Fruit fly (Drosophila melanogaster) whole organism, embryonic: ENCODE measurements around the gene CG43095.
A peak's percentile ranks its signal among the peaks of the same experiment; 100 is the strongest.

Source experiments
- ATbp ChIP-seq: fragments of 200-800 bp; sonication (Bioruptor generic); optimal IDR thresholded peaks from 2 replicates; lab custom pipeline; 2017; ENCODE audit warnings: missing biosample characterization, mild to moderate bottlenecking, missing genetic modification characterization, missing genetic modification reagents
- Antp ChIP-seq: fragments of 200-800 bp; sonication (Bioruptor generic); optimal IDR thresholded peaks from 3 replicates; lab custom pipeline; 2016; ENCODE audit warnings: missing biosample characterization, missing genetic modification characterization
- Awh ChIP-seq: fragments of 200-800 bp; sonication (Bioruptor generic); IDR thresholded peaks from 2 replicates; pipeline ENCODE4, ENCODE4 v1.3.6; 2022; ENCODE audit warnings: missing biosample characterization, missing genetic modification characterization
- CG10209 ChIP-seq: fragments of 200-800 bp; sonication (Bioruptor generic); optimal IDR thresholded peaks from 3 replicates; lab custom pipeline; 2017; ENCODE audit warnings: missing biosample characterization, mild to moderate bottlenecking, missing genetic modification characterization, missing genetic modification reagents
- CG12155 ChIP-seq: fragments of 200-800 bp; sonication (Bioruptor generic); optimal IDR thresholded peaks from 3 replicates; lab custom pipeline; 2016; ENCODE audit warnings: missing biosample characterization, missing genetic modification characterization
- CG14050 ChIP-seq: fragments of 200-800 bp; sonication (Bioruptor generic); IDR thresholded peaks from 3 replicates; pipeline ENCODE4 v1.3.6; 2022; ENCODE audit warnings: missing biosample characterization, missing genetic modification characterization
- CG14667 ChIP-seq: fragments of 200-800 bp; sonication (Bioruptor generic); IDR thresholded peaks from 2 replicates; pipeline ENCODE4 v1.3.6; 2022; ENCODE audit warnings: missing biosample characterization, missing genetic modification characterization
- CG14710 ChIP-seq: fragments of 200-800 bp; sonication (Bioruptor generic); optimal IDR thresholded peaks from 3 replicates; lab custom pipeline; 2019; ENCODE audit warnings: missing biosample characterization, mild to moderate bottlenecking, missing genetic modification characterization, moderate library complexity
- CG15011 ChIP-seq: fragments of 200-800 bp; sonication (Bioruptor generic); optimal IDR thresholded peaks from 3 replicates; lab custom pipeline; 2018; ENCODE audit warnings: missing biosample characterization, mild to moderate bottlenecking, missing genetic modification characterization
- CG15514 ChIP-seq: fragments of 200-800 bp; sonication (Bioruptor generic); optimal IDR thresholded peaks from 3 replicates; lab custom pipeline; 2017; ENCODE audit warnings: missing biosample characterization, missing genetic modification characterization, mild to moderate bottlenecking, moderate library complexity, missing genetic modification reagents
- CG17802 ChIP-seq: fragments of 200-800 bp; sonication (Bioruptor generic); optimal IDR thresholded peaks from 2 replicates; lab custom pipeline; 2018; ENCODE audit warnings: missing biosample characterization, mild to moderate bottlenecking, missing genetic modification characterization, moderate library complexity
- CG18764 ChIP-seq: fragments of 200-800 bp; sonication (Bioruptor generic); optimal IDR thresholded peaks from 3 replicates; lab custom pipeline; 2016; ENCODE audit warnings: missing biosample characterization, missing genetic modification characterization
- CG2202 ChIP-seq: fragments of 200-800 bp; sonication (Bioruptor generic); optimal IDR thresholded peaks from 2 replicates; lab custom pipeline; 2018; ENCODE audit warnings: missing biosample characterization, mild to moderate bottlenecking, missing genetic modification characterization
- CG32772 ChIP-seq: fragments of 200-800 bp; sonication (Bioruptor generic); IDR thresholded peaks from 2 replicates; pipeline ENCODE4 v1.3.6; 2022; ENCODE audit warnings: missing biosample characterization, missing genetic modification characterization
- CG3281 ChIP-seq: fragments of 200-800 bp; sonication (Bioruptor generic); optimal IDR thresholded peaks from 3 replicates; lab custom pipeline; 2017; ENCODE audit warnings: missing biosample characterization, mild to moderate bottlenecking, missing genetic modification characterization
- CG34376 ChIP-seq: fragments of 200-800 bp; sonication (Bioruptor generic); optimal IDR thresholded peaks from 2 replicates; lab custom pipeline; 2018; ENCODE audit warnings: missing biosample characterization, mild to moderate bottlenecking, missing genetic modification characterization
- CG3995 ChIP-seq: fragments of 200-800 bp; sonication (Bioruptor generic); optimal IDR thresholded peaks from 3 replicates; lab custom pipeline; 2016; ENCODE audit warnings: missing biosample characterization, missing genetic modification characterization
- CG4360 ChIP-seq: fragments of 200-800 bp; sonication (Bioruptor generic); IDR thresholded peaks from 2 replicates; pipeline ENCODE4 v1.3.6; 2022; ENCODE audit warnings: missing biosample characterization, missing genetic modification characterization
- CG4730 ChIP-seq: fragments of 200-800 bp; sonication (Bioruptor generic); IDR thresholded peaks from 2 replicates; pipeline ENCODE4 v1.3.6; 2022; ENCODE audit warnings: missing biosample characterization, missing genetic modification characterization
- CG6813 ChIP-seq: fragments of 200-800 bp; sonication (Bioruptor generic); optimal IDR thresholded peaks from 2 replicates; lab custom pipeline; 2017; ENCODE audit warnings: missing biosample characterization, missing genetic modification characterization, mild to moderate bottlenecking, moderate library complexity, missing genetic modification reagents
- CG6854 ChIP-seq: fragments of 200-800 bp; sonication (Bioruptor generic); optimal IDR thresholded peaks from 3 replicates; lab custom pipeline; 2017; ENCODE audit warnings: missing biosample characterization, mild to moderate bottlenecking, missing genetic modification characterization
- CG7372 ChIP-seq: fragments of 200-800 bp; sonication (Bioruptor generic); IDR thresholded peaks from 2 replicates; pipeline ENCODE4 v1.3.6; 2022; ENCODE audit warnings: missing biosample characterization, missing genetic modification characterization
- CG9727 ChIP-seq: fragments of 200-800 bp; sonication (Bioruptor generic); optimal IDR thresholded peaks from 3 replicates; lab custom pipeline; 2017; ENCODE audit warnings: missing biosample characterization, mild to moderate bottlenecking, missing genetic modification characterization
- CG9932 ChIP-seq: fragments of 200-800 bp; sonication (Bioruptor generic); IDR thresholded peaks from 2 replicates; pipeline ENCODE4 v1.3.6; 2022; ENCODE audit warnings: missing biosample characterization, missing genetic modification characterization
- Chrac-16 ChIP-seq: fragments of 200-800 bp; sonication (Bioruptor generic); optimal IDR thresholded peaks from 3 replicates; lab custom pipeline; 2016; ENCODE audit warnings: missing biosample characterization, missing genetic modification characterization
- Dad ChIP-seq: fragments of 200-800 bp; sonication (Bioruptor generic); optimal IDR thresholded peaks from 3 replicates; lab custom pipeline; 2016; ENCODE audit warnings: missing biosample characterization, missing genetic modification characterization
- Deaf1 ChIP-seq: fragments of 200-800 bp; optimal IDR thresholded peaks from 3 replicates; lab custom pipeline; 2019; ENCODE audit warnings: missing biosample characterization, mild to moderate bottlenecking, missing genetic modification characterization, moderate library complexity
- Dek ChIP-seq: fragments of 200-800 bp; sonication (Bioruptor generic); optimal IDR thresholded peaks from 3 replicates; lab custom pipeline; 2019; ENCODE audit warnings: missing biosample characterization, mild to moderate bottlenecking, missing genetic modification characterization, moderate library complexity
- Dref ChIP-seq: fragments of 200-800 bp; sonication (Bioruptor generic); IDR thresholded peaks from 2 replicates; pipeline ENCODE4 v1.3.6; 2022; ENCODE audit warnings: missing biosample characterization, missing genetic modification characterization
- E2f1 ChIP-seq: fragments of 200-800 bp; sonication (Bioruptor generic); IDR thresholded peaks from 2 replicates; pipeline ENCODE4 v1.3.6; 2022; ENCODE audit warnings: missing biosample characterization, missing genetic modification characterization
- Fer3 ChIP-seq: fragments of 200-800 bp; sonication (Bioruptor generic); optimal IDR thresholded peaks from 2 replicates; lab custom pipeline; 2018; ENCODE audit warnings: missing biosample characterization, mild to moderate bottlenecking, missing genetic modification characterization, moderate library complexity
- HLH3B ChIP-seq: fragments of 200-800 bp; sonication (Bioruptor generic); IDR thresholded peaks from 2 replicates; pipeline ENCODE4 v1.3.6; 2022; ENCODE audit warnings: missing biosample characterization, missing genetic modification characterization
- HmgD ChIP-seq: fragments of 200-800 bp; sonication (Bioruptor generic); optimal IDR thresholded peaks from 3 replicates; lab custom pipeline; 2016; ENCODE audit warnings: missing biosample characterization, missing genetic modification characterization
- HmgZ ChIP-seq: fragments of 200-800 bp; sonication (Bioruptor generic); optimal IDR thresholded peaks from 2 replicates; lab custom pipeline; 2018; ENCODE audit warnings: missing biosample characterization, mild to moderate bottlenecking, missing genetic modification characterization
- Jarid2 ChIP-seq: fragments of 200-800 bp; sonication (Bioruptor generic); optimal IDR thresholded peaks from 3 replicates; lab custom pipeline; 2017; ENCODE audit warnings: mild to moderate bottlenecking, missing biosample characterization, missing genetic modification reagents, missing genetic modification characterization
- NC2β ChIP-seq: fragments of 200-800 bp; sonication (Bioruptor generic); optimal IDR thresholded peaks from 2 replicates; lab custom pipeline; 2016; ENCODE audit warnings: missing biosample characterization, missing genetic modification characterization
- Poxn ChIP-seq: fragments of 200-800 bp; sonication (Bioruptor generic); IDR thresholded peaks from 2 replicates; pipeline ENCODE4 v1.3.6; 2022; ENCODE audit warnings: missing biosample characterization, missing genetic modification characterization
- TFAM ChIP-seq: fragments of 200-800 bp; sonication (Bioruptor generic); optimal IDR thresholded peaks from 2 replicates; lab custom pipeline; 2017; ENCODE audit warnings: missing biosample characterization, missing genetic modification characterization, inconsistent platforms
- ab ChIP-seq: fragments of 200-800 bp; sonication (Bioruptor generic); optimal IDR thresholded peaks from 2 replicates; lab custom pipeline; 2016; ENCODE audit warnings: missing biosample characterization, missing genetic modification characterization
- exex ChIP-seq: fragments of 200-800 bp; sonication (Bioruptor generic); optimal IDR thresholded peaks from 4 replicates; lab custom pipeline; 2018; ENCODE audit warnings: missing biosample characterization, mild to moderate bottlenecking, missing genetic modification characterization, moderate library complexity
- grau ChIP-seq: fragments of 200-800 bp; optimal IDR thresholded peaks from 3 replicates; lab custom pipeline; 2019; ENCODE audit warnings: missing biosample characterization, mild to moderate bottlenecking, missing genetic modification characterization, moderate library complexity
- h ChIP-seq: fragments of >200 bp; optimal IDR thresholded peaks from 2 replicates; lab custom pipeline; 2017
- pb ChIP-seq: fragments of 200-800 bp; sonication (Bioruptor generic); optimal IDR thresholded peaks from 3 replicates; lab custom pipeline; 2016; ENCODE audit warnings: missing biosample characterization, missing genetic modification characterization
- pfk ChIP-seq: fragments of 200-800 bp; sonication (Bioruptor generic); optimal IDR thresholded peaks from 2 replicates; lab custom pipeline; 2018; ENCODE audit warnings: missing biosample characterization, mild to moderate bottlenecking, missing genetic modification characterization, moderate library complexity
- pum ChIP-seq: fragments of 200-800 bp; sonication (Bioruptor generic); optimal IDR thresholded peaks from 2 replicates; lab custom pipeline; 2016; ENCODE audit warnings: missing biosample characterization, missing genetic modification characterization
- pzg ChIP-seq: fragments of 200-800 bp; sonication (Bioruptor generic); optimal IDR thresholded peaks from 3 replicates; lab custom pipeline; 2018; ENCODE audit warnings: missing biosample characterization, mild to moderate bottlenecking, missing genetic modification characterization, moderate library complexity
- ranshi ChIP-seq: fragments of 200-800 bp; sonication (Bioruptor generic); IDR thresholded peaks from 2 replicates; pipeline ENCODE4 v1.3.6; 2022; ENCODE audit warnings: missing biosample characterization, missing genetic modification characterization
- tin ChIP-seq: fragments of 200-800 bp; sonication (Bioruptor generic); optimal IDR thresholded peaks from 3 replicates; lab custom pipeline; 2016; ENCODE audit warnings: missing biosample characterization, missing genetic modification characterization
- tup ChIP-seq: fragments of 200-800 bp; sonication (Bioruptor generic); optimal IDR thresholded peaks from 2 replicates; lab custom pipeline; 2016; ENCODE audit warnings: missing biosample characterization, mild to moderate bottlenecking, missing genetic modification characterization, moderate library complexity
- twi ChIP-seq: fragments of 200-800 bp; optimal IDR thresholded peaks from 2 replicates; lab custom pipeline; 2019; ENCODE audit warnings: missing biosample characterization, mild to moderate bottlenecking, missing genetic modification characterization, moderate library complexity
- vfl ChIP-seq: fragments of 200-800 bp; sonication (Bioruptor generic); optimal IDR thresholded peaks from 2 replicates; lab custom pipeline; 2016; ENCODE audit warnings: missing biosample characterization, missing genetic modification characterization

Gene CG43095

DNA sequence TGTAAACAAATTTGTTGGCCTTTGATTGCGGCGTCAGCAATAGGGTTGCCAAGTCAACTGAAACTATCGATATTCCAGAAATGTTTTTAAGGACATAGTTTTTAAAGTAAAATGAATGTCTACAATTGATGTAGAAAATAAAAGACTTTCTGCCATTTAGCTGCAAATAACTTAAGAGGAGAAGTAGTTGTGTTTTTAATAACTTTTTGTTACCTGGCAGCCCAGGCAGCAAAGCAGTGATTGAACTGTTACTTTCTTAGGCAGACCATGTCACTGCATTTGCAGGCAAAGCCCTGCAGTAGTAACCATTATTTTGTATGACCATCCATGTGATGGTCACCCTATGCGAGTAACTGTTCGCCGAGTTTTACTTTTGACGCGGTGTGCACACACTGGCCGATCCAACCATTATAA is 21.0 kb downstream of the CG43095 start, which contains the start of the genes rumi, CG7029 and Usp12-46 (continued):
- TF ChIP-seq pum (GFP tag; lab: Kevin White, UChicago), result peak; percentile 89
- TF ChIP-seq CG4360 (GFP tag; lab: Robert Waterston, UW), result peak; percentile 42; the same call in 1 of the 2 replicates
- TF ChIP-seq CG18764, result peak; percentile 68
- TF ChIP-seq HmgD (GFP tag; lab: Kevin White, UChicago), result peak; percentile 98
- TF ChIP-seq tin (GFP tag; lab: Kevin White, UChicago), result peak; percentile 87
- TF ChIP-seq Fer3 (tag; lab: Kevin White, UChicago), result peak; percentile 84
- TF ChIP-seq CG32772 (GFP tag; lab: Robert Waterston, UW), result peak; percentile 83
- no peak for TF ChIP-seq Deaf1 (tag; lab: Kevin White, UChicago)
- TF ChIP-seq CG9932 (GFP tag; lab: Robert Waterston, UW), result peak; percentile 88
- TF ChIP-seq Jarid2 (GFP tag; lab: Kevin White, UChicago), result no peak
- no peak for TF ChIP-seq h
- peak; percentile 96 for TF ChIP-seq HmgZ (tag; lab: Kevin White, UChicago)
- TF ChIP-seq vfl (GFP tag; lab: Kevin White, UChicago), result peak; percentile 68
- TF ChIP-seq CG6854, result no peak
- peak; percentile 88 for TF ChIP-seq CG14050 (GFP tag; lab: Robert Waterston, UW)
- TF ChIP-seq CG4730, result peak; percentile 71
- peak; percentile 38 for TF ChIP-seq pfk (GFP tag; lab: Kevin White, UChicago)
- peak; percentile 82 for TF ChIP-seq Dad (GFP tag; lab: Kevin White, UChicago)
- TF ChIP-seq NC2β (GFP tag; lab: Kevin White, UChicago), result peak; percentile 91
- TF ChIP-seq pzg (GFP tag; lab: Kevin White, UChicago), result peak; percentile 90
- peak; percentile 61; the same call in 1 of the 2 replicates for TF ChIP-seq Poxn (GFP tag; lab: Robert Waterston, UW)
- TF ChIP-seq CG12155 (GFP tag; lab: Kevin White, UChicago), result peak; percentile 88
- peak; percentile 49 for TF ChIP-seq TFAM
- TF ChIP-seq Chrac-16 (GFP tag; lab: Kevin White, UChicago), result peak; percentile 89
- TF ChIP-seq Dref (GFP tag; lab: Robert Waterston, UW), result peak; percentile 52; the same call in 1 of the 2 replicates
- TF ChIP-seq CG7372, result peak; percentile 82
- TF ChIP-seq tup (GFP tag; lab: Kevin White, UChicago), result peak; percentile 38
- TF ChIP-seq CG2202 (tag; lab: Kevin White, UChicago), result peak; percentile 66
- TF ChIP-seq pb (GFP tag; lab: Kevin White, UChicago), result peak; percentile 80
- TF ChIP-seq E2f1 (GFP tag; lab: Robert Waterston, UW), result peak; percentile 77
- peak; percentile 51 for TF ChIP-seq CG6813 (GFP tag; lab: Kevin White, UChicago)
- TF ChIP-seq Antp (GFP tag; lab: Kevin White, UChicago), result peak; percentile 93
- TF ChIP-seq exex (tag; lab: Kevin White, UChicago), result no peak
- peak; percentile 80 for TF ChIP-seq CG3281 (GFP tag; lab: Kevin White, UChicago)
- no peak for TF ChIP-seq CG15011 (GFP tag; lab: Kevin White, UChicago)
- peak; percentile 82 for TF ChIP-seq Dek (tag; lab: Kevin White, UChicago)
- TF ChIP-seq CG17802 (tag; lab: Kevin White, UChicago), result peak; percentile 61
- TF ChIP-seq ranshi (GFP tag; lab: Robert Waterston, UW), result peak; percentile 99
- TF ChIP-seq CG34376 (GFP tag; lab: Kevin White, UChicago), result peak; percentile 58
- peak; percentile 100 for TF ChIP-seq CG14710
- TF ChIP-seq CG9727 (GFP tag; lab: Kevin White, UChicago), result peak; percentile 86
- TF ChIP-seq grau, result peak; percentile 87
- TF ChIP-seq CG14667, result peak; percentile 59; the same call in 1 of the 2 replicates
- TF ChIP-seq twi, result peak; percentile 80
- peak; percentile 73 for TF ChIP-seq CG15514 (GFP tag; lab: Kevin White, UChicago)
- peak; percentile 84 for TF ChIP-seq CG10209
- TF ChIP-seq HLH3B, result peak; percentile 81
- peak; percentile 63 for TF ChIP-seq Awh
- TF ChIP-seq CG3995 (GFP tag; lab: Kevin White, UChicago), result peak; percentile 100
- peak; percentile 69 for TF ChIP-seq ab (GFP tag; lab: Kevin White, UChicago)
- peak; percentile 64 for TF ChIP-seq ATbp (GFP tag; lab: Kevin White, UChicago)
